Fruit fly (Drosophila melanogaster): ENCODE measurements around the gene MtnA.
A peak's percentile ranks its signal among the peaks of the same experiment; 100 is the strongest.

Gene MtnA

DNA sequence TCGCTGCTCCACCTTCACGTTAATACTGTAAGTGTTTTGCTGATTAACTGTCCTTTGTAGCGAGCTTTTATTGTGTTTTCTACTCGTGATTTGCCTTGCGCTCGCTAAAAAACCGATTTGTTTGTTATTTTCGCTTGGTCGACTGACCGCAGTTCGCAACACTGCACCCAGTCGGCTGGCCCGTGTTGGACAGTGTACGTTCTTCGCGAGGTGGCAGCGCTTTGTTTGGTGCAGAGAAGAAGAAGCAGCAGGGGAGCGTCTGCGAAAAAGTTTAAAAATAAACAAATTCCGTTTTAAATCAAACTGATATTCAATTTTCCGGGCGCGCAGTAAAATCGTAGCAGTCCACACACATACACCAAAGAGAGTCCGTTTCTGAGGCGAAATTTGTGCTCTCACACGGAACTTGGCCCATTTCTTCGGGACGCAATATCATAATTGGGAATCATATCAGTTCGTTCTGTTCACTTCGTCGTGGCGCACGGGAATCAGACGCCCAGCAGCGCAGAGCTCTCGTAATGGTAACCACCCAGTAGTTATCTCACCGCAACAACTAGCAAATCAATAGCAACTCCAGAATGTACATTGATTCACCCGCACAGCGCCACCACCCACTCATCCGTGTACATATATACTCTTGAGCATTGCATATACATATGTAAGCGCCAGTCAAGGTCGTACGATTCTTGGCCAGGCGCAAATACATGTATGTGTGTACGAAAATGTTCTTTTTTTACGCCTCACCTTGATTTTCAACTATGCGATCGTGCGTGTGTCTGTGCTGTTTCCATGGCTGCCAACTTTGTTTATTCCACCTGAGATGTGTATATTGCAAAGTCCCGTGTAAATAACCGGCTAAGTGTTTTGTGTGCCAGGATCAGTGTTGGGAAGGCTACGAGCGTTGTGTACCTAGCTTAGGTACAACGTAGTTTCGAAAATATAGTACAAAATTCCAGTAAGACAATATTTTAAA, 16.3 kb downstream of the MtnA start, which contains the start of gene Naa80 (continued):
- TF ChIP-seq CG9727 (GFP tag; optimal IDR thresholded peaks at IDR 0.05), result peak; percentile 24
- TF ChIP-seq chif (GFP tag; optimal IDR thresholded peaks at IDR 0.05), result peak; percentile 12 to 72
- TF ChIP-seq crol (GFP tag; IDR thresholded peaks at IDR 0.05), result 0 out of 2 replicates have a peak, but pooled peaks have one; percentile 20
- TF ChIP-seq Lhr (GFP tag; optimal IDR thresholded peaks at IDR 0.05), result peak; percentile 16
- no peak for TF ChIP-seq tap (tag; optimal IDR thresholded peaks at IDR 0.05)
- TF ChIP-seq Dp (GFP tag; optimal IDR thresholded peaks at IDR 0.05), result peak; percentile 83
- TF ChIP-seq klu (GFP tag; IDR thresholded peaks at IDR 0.05), result no peak
- no peak for TF ChIP-seq Doc2 (GFP tag; IDR thresholded peaks at IDR 0.05)
- peak; percentile 72 for TF ChIP-seq CG10543 (GFP tag; optimal IDR thresholded peaks at IDR 0.05)
- no peak for TF ChIP-seq Optix (GFP tag; IDR thresholded peaks at IDR 0.05)
- TF ChIP-seq Dll (GFP tag; IDR thresholded peaks at IDR 0.05; ENCODE audit: partially characterized antibody), result 0 out of 4 replicates have a peak, but pooled peaks have one; percentile 39
- TF ChIP-seq aop (GFP tag; IDR thresholded peaks at IDR 0.05), result no peak
- no peak for TF ChIP-seq dmrt99B (tag; optimal IDR thresholded peaks at IDR 0.05)
- peak; percentile 50 for TF ChIP-seq Bteb2 (GFP tag; optimal IDR thresholded peaks at IDR 0.05)
- peak; percentile 52 for TF ChIP-seq CG13424 (tag; optimal IDR thresholded peaks at IDR 0.05)
- no peak for TF ChIP-seq ATbp (GFP tag; optimal IDR thresholded peaks at IDR 0.05)
- TF ChIP-seq so (GFP tag; IDR thresholded peaks at IDR 0.05), result no peak
- no peak for TF ChIP-seq org-1 (GFP tag; optimal IDR thresholded peaks at IDR 0.05)
- peak; percentile 7 for TF ChIP-seq disco-r (GFP tag; optimal IDR thresholded peaks at IDR 0.05)
- TF ChIP-seq oc (tag; optimal IDR thresholded peaks at IDR 0.05), result no peak
- TF ChIP-seq lab (GFP tag; optimal IDR thresholded peaks at IDR 0.05), result peak; percentile 83
- TF ChIP-seq cg (GFP tag; optimal IDR thresholded peaks at IDR 0.05), result peak; percentile 51
- TF ChIP-seq CG15601 (tag; optimal IDR thresholded peaks at IDR 0.05), result peak; percentile 22
- TF ChIP-seq CG5953 (GFP tag; IDR thresholded peaks at IDR 0.05), result no peak
- peak; percentile 7 for TF ChIP-seq CG7928 (GFP tag; optimal IDR thresholded peaks at IDR 0.05)
- peak; percentile 74 for TF ChIP-seq CG18599 (GFP tag; optimal IDR thresholded peaks at IDR 0.05)
- TF ChIP-seq schlank (tag; optimal IDR thresholded peaks at IDR 0.05), result no peak
- TF ChIP-seq chm (GFP tag; IDR thresholded peaks at IDR 0.05), result peak; percentile 32; the same call in 1 of the 2 replicates
- peak; percentile 54 for TF ChIP-seq kni (GFP tag; optimal IDR thresholded peaks at IDR 0.05)
- peak; percentile 89 for TF ChIP-seq CG2120 (GFP tag; optimal IDR thresholded peaks at IDR 0.05)
- peak; percentile 58 for TF ChIP-seq CG30403 (GFP tag; optimal IDR thresholded peaks at IDR 0.05)
- TF ChIP-seq hkb (optimal IDR thresholded peaks at IDR 0.05), result peak; percentile 81
- peak; percentile 37; the same call in 1 of the 2 replicates for TF ChIP-seq hkb (GFP tag; IDR thresholded peaks at IDR 0.05)
- TF ChIP-seq D19A (tag; optimal IDR thresholded peaks at IDR 0.05), result peak; percentile 25
- peak; percentile 24 for TF ChIP-seq CG16815 (GFP tag; optimal IDR thresholded peaks at IDR 0.05)
- TF ChIP-seq fd3F (GFP tag; optimal IDR thresholded peaks at IDR 0.05), result peak; percentile 17
- no peak for TF ChIP-seq Hr39 (optimal IDR thresholded peaks at IDR 0.05)
- peak; percentile 90 for TF ChIP-seq rib (GFP tag; IDR thresholded peaks at IDR 0.05)
- no peak for TF ChIP-seq Oli (tag; optimal IDR thresholded peaks at IDR 0.05)
- TF ChIP-seq toy (GFP tag; IDR thresholded peaks at IDR 0.05), result no peak; the same call in 1 of the 2 replicates
- peak; percentile 33 for TF ChIP-seq CG17802 (tag; optimal IDR thresholded peaks at IDR 0.05)
- peak; percentile 45 for TF ChIP-seq CG11723 (GFP tag; optimal IDR thresholded peaks at IDR 0.05)
- peak; percentile 51 for TF ChIP-seq CG3281 (GFP tag; optimal IDR thresholded peaks at IDR 0.05)
- TF ChIP-seq twi (tag; optimal IDR thresholded peaks at IDR 0.05), result peak; percentile 5
- TF ChIP-seq emc (GFP tag; optimal IDR thresholded peaks at IDR 0.05), result peak; percentile 32
- TF ChIP-seq az2 (GFP tag; optimal IDR thresholded peaks at IDR 0.05), result peak; percentile 44
- peak; percentile 94 for TF ChIP-seq CG3847 (GFP tag; IDR thresholded peaks at IDR 0.05)
- TF ChIP-seq Adf1 (GFP tag; IDR thresholded peaks at IDR 0.05), result peak; percentile 67
